Fruit fly (Drosophila melanogaster): Measurements from ENCODE around the gene CG7110.

Gene CG7110

DNA sequence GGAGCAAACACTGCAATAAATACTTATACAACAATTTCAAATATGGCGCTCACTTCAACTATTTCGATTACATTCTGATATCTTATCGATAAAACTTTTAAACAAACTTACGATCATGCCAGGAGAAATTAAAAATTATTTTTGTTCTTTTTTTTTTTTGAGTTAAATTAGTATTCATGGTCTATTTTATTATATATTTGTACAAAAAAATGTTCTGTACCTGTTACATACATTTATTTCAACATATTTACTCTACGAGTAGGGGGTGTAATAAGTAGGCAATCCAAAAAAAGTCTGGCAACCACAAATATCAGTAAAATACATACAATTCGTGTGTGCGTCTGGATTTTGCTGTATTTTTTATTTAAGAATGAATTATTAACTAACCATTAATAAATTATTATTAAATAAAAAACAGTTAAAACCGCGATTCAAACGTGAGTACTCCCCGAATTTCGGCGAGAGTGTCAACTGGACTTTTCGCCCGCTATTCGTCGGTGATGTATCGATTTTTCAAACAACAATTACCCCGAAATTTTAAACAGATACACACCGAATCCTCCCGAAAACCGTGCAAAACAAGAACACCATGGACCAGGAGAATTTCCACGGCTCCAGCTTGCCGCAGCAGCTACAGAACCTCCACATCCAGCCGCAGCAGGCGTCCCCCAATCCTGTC lies 16.3 kb upstream of the CG7110 start, which contains the start of gene loqs (continued):
- TF ChIP-seq CG30403 (GFP tag; optimal IDR thresholded peaks at IDR 0.05) (peak; percentile 18), CG13894 (tag; optimal IDR thresholded peaks at IDR 0.05) (no peak), CG18262 (tag; optimal IDR thresholded peaks at IDR 0.05) (peak; percentile 7), gem (tag; optimal IDR thresholded peaks at IDR 0.05) (peak; percentile 50), chinmo (GFP tag; IDR thresholded peaks at IDR 0.05; ENCODE audit: partially characterized antibody) (no peak), Bteb2 (GFP tag; optimal IDR thresholded peaks at IDR 0.05) (no peak), CG5245 (GFP tag; optimal IDR thresholded peaks at IDR 0.05) (no peak), Sry-δ (GFP tag; optimal IDR thresholded peaks at IDR 0.05) (peak; percentile 4), CG14014 (GFP tag; IDR thresholded peaks at IDR 0.05) (no peak), pita (GFP tag; optimal IDR thresholded peaks at IDR 0.05) (no peak), cato (GFP tag; optimal IDR thresholded peaks at IDR 0.05; ENCODE audit: borderline replicate concordance) (no peak), CG13424 (tag; optimal IDR thresholded peaks at IDR 0.05) (peak; percentile 31), E2f2 (GFP tag; IDR thresholded peaks at IDR 0.05) (peak; percentile 83), phol (tag; optimal IDR thresholded peaks at IDR 0.05) (peak; percentile 48), Blimp-1 (GFP tag; optimal IDR thresholded peaks at IDR 0.05) (no peak), hth (optimal IDR thresholded peaks at IDR 0.05) (no peak), lmd (GFP tag; IDR thresholded peaks at IDR 0.05) (no peak), Meics (GFP tag; optimal IDR thresholded peaks at IDR 0.05) (no peak), CG9609 (GFP tag; optimal IDR thresholded peaks at IDR 0.05) (no peak), fd96Cb (tag; optimal IDR thresholded peaks at IDR 0.05) (no peak), Sox100B (GFP tag; optimal IDR thresholded peaks at IDR 0.05) (no peak), CG12391 (tag; optimal IDR thresholded peaks at IDR 0.05) (peak; percentile 60), z (GFP tag; IDR thresholded peaks at IDR 0.05) (no peak), CG10267 (tag; optimal IDR thresholded peaks at IDR 0.05) (peak; percentile 39), CG31224 (GFP tag; IDR thresholded peaks at IDR 0.05) (no peak), fd102C (GFP tag; optimal IDR thresholded peaks at IDR 0.05) (no peak), CG17802 (tag; optimal IDR thresholded peaks at IDR 0.05) (no peak), row (GFP tag; IDR thresholded peaks at IDR 0.05) (peak; percentile 62), lola (GFP tag; optimal IDR thresholded peaks at IDR 0.05) (no peak), Pdp1 (GFP tag; optimal IDR thresholded peaks at IDR 0.05) (peak in 1 of 2 experiments; percentile 36), Antp (GFP tag; optimal IDR thresholded peaks at IDR 0.05) (no peak), NK7.1 (GFP tag; optimal IDR thresholded peaks at IDR 0.05) (no peak), twi (tag; optimal IDR thresholded peaks at IDR 0.05) (no peak), peb (GFP tag; IDR thresholded peaks at IDR 0.05) (no peak), abd-A (tag; optimal IDR thresholded peaks at IDR 0.05) (no peak), Ada2b (GFP tag; IDR thresholded peaks at IDR 0.05) (peak; percentile 10; the same call in 1 of the 2 replicates), CG16813 (GFP tag; IDR thresholded peaks at IDR 0.05; ENCODE audit: partially characterized antibody) (no peak), Med (GFP tag) (peak; percentile 25), Dad (GFP tag; optimal IDR thresholded peaks at IDR 0.05) (no peak), slou (GFP tag; optimal IDR thresholded peaks at IDR 0.05) (no peak), Gsc (GFP tag; IDR thresholded peaks at IDR 0.05) (no peak), NC2β (GFP tag; optimal IDR thresholded peaks at IDR 0.05) (no peak), az2 (GFP tag; optimal IDR thresholded peaks at IDR 0.05) (no peak), Hr3 (GFP tag; optimal IDR thresholded peaks at IDR 0.05) (peak; percentile 6), prd (optimal IDR thresholded peaks at IDR 0.05) (no peak), prd (GFP tag; IDR thresholded peaks at IDR 0.05) (0 out of 3 replicates have a peak, but pooled peaks have one; percentile 7), Dref (GFP tag; IDR thresholded peaks at IDR 0.05) (peak; percentile 55), CG17361 (GFP tag; IDR thresholded peaks at IDR 0.05) (0 out of 3 replicates have a peak, but pooled peaks have one; percentile 27), CG10979 (tag; optimal IDR thresholded peaks at IDR 0.05) (no peak), sug (tag; optimal IDR thresholded peaks at IDR 0.05) (peak; percentile 36)
